Fruit fly (Drosophila melanogaster) whole organism, embryonic: Measurements from ENCODE around the gene CBP.

Experiments used
- CG14860 ChIP-seq: fragments of 200-800 bp; sonication (Bioruptor generic); IDR thresholded peaks from 3 replicates; pipeline ENCODE4 v1.3.6; 2022; ENCODE audit warnings: missing biosample characterization, missing genetic modification characterization; ENCODE audit not compliant: partially characterized antibody
- ERR ChIP-seq: fragments of 200-800 bp; sonication (Bioruptor generic); optimal IDR thresholded peaks from 2 replicates; lab custom pipeline; 2016; ENCODE audit warnings: missing biosample characterization, missing genetic modification characterization
- NC2β ChIP-seq: fragments of 200-800 bp; sonication (Bioruptor generic); optimal IDR thresholded peaks from 2 replicates; lab custom pipeline; 2016; ENCODE audit warnings: missing biosample characterization, missing genetic modification characterization
- h ChIP-seq: fragments of >200 bp; optimal IDR thresholded peaks from 2 replicates; lab custom pipeline; 2017

dm6 chrX:7296721-7297227 lies 40.4 kb upstream of the CBP start:
- no peak for TF ChIP-seq h
- no peak for TF ChIP-seq ERR (GFP tag; lab: Kevin White, UChicago)
- no peak for TF ChIP-seq NC2β
- TF ChIP-seq CG14860 (GFP tag; lab: Robert Waterston, UW), result no peak
